Worm (Caenorhabditis elegans) whole organism, L2 larva: Measurements from ENCODE around the gene F22D3.4.

Experiments
- elt-3 ChIP-seq: sonication (generic microtip); optimal IDR thresholded peaks from 2 replicates; lab custom pipeline; 2017; ENCODE audit warnings: missing biosample characterization, missing genetic modification characterization
- lsy-2 ChIP-seq, 2 experiments: fragments of 150-350 bp in 1 of 2; sonication (generic microtip) in 1 of 2; optimal IDR thresholded peaks; 2 replicates each; lab custom pipeline; 2014 to 2017; ENCODE audit warnings: missing biosample characterization in 2 of 2, missing genetic modification characterization in 2 of 2
- nhr-237 ChIP-seq: fragments of 150-350 bp; optimal IDR thresholded peaks from 2 replicates; lab custom pipeline; 2014; ENCODE audit warnings: missing biosample characterization, missing genetic modification characterization
- unc-62 ChIP-seq: fragments of 150-350 bp; optimal IDR thresholded peaks from 2 replicates; lab custom pipeline; 2014; ENCODE audit warnings: missing biosample characterization, missing genetic modification reagents, missing genetic modification characterization
- zag-1 ChIP-seq: fragments of 150-350 bp; optimal IDR thresholded peaks from 2 replicates; lab custom pipeline; 2014; ENCODE audit warnings: missing biosample characterization, missing genetic modification characterization

- no peak for TF ChIP-seq lsy-2 (tag; optimal IDR thresholded peaks at IDR 0.05; lab: Kevin White, UChicago)
- TF ChIP-seq zag-1 (tag; lab: Kevin White, UChicago): no peak
- no peak for TF ChIP-seq unc-62 (GFP tag; lab: Kevin White, UChicago)
- no peak for TF ChIP-seq elt-3 (tag; lab: Kevin White, UChicago)
- TF ChIP-seq nhr-237 (tag; lab: Kevin White, UChicago): no peak
Measured at ce11 chrII:6919363-6919851, 8.0 kb downstream of the F22D3.4 start, which contains the start of gene B0252.1.
